Fruit fly (Drosophila melanogaster) whole organism, embryonic: ENCODE data around the gene His3.3A.

Experiments
- CG10654 ChIP-seq: fragments of 200-800 bp; sonication (Bioruptor generic); optimal IDR thresholded peaks from 2 replicates; lab custom pipeline; 2016; ENCODE audit warnings: missing biosample characterization, missing genetic modification characterization
- CG11456 ChIP-seq: fragments of 200-800 bp; sonication (Bioruptor generic); IDR thresholded peaks from 3 replicates; pipeline ENCODE4 v1.3.6; 2022; ENCODE audit warnings: missing biosample characterization, missing genetic modification characterization
- CG12391 ChIP-seq: fragments of 200-800 bp; sonication (Bioruptor generic); optimal IDR thresholded peaks from 3 replicates; lab custom pipeline; 2018; ENCODE audit warnings: missing biosample characterization, mild to moderate bottlenecking, missing genetic modification characterization, moderate library complexity
- CG12659 ChIP-seq: fragments of 200-800 bp; sonication (Bioruptor generic); optimal IDR thresholded peaks from 3 replicates; lab custom pipeline; 2017; ENCODE audit warnings: mild to moderate bottlenecking, missing biosample characterization, missing genetic modification reagents, missing genetic modification characterization
- CG12942 ChIP-seq: fragments of 200-800 bp; sonication (Bioruptor generic); optimal IDR thresholded peaks from 3 replicates; lab custom pipeline; 2016; ENCODE audit warnings: missing biosample characterization, missing genetic modification characterization
- CG13287 ChIP-seq: fragments of 200-800 bp; sonication (Bioruptor generic); IDR thresholded peaks from 2 replicates; pipeline ENCODE4 v1.3.6; 2022; ENCODE audit warnings: missing biosample characterization, missing genetic modification characterization; ENCODE audit not compliant: partially characterized antibody
- CG14667 ChIP-seq: fragments of 200-800 bp; sonication (Bioruptor generic); IDR thresholded peaks from 2 replicates; pipeline ENCODE4 v1.3.6; 2022; ENCODE audit warnings: missing biosample characterization, missing genetic modification characterization
- CG14710 ChIP-seq: fragments of 200-800 bp; sonication (Bioruptor generic); optimal IDR thresholded peaks from 3 replicates; lab custom pipeline; 2019; ENCODE audit warnings: missing biosample characterization, mild to moderate bottlenecking, missing genetic modification characterization, moderate library complexity
- CG17361 ChIP-seq: fragments of 200-800 bp; sonication (Bioruptor generic); IDR thresholded peaks from 3 replicates; pipeline ENCODE4 v1.3.6; 2022; ENCODE audit warnings: missing biosample characterization, missing genetic modification characterization
- CG1832 ChIP-seq: fragments of 200-800 bp; sonication (Bioruptor generic); optimal IDR thresholded peaks from 2 replicates; lab custom pipeline; 2017; ENCODE audit warnings: missing biosample characterization, mild to moderate bottlenecking, missing genetic modification characterization, inconsistent platforms
- CG2116 ChIP-seq: fragments of 200-800 bp; sonication (Bioruptor generic); optimal IDR thresholded peaks from 3 replicates; lab custom pipeline; 2018; ENCODE audit warnings: missing biosample characterization, mild to moderate bottlenecking, missing genetic modification characterization
- CG2120 ChIP-seq: fragments of 200-800 bp; sonication (Bioruptor generic); optimal IDR thresholded peaks from 3 replicates; lab custom pipeline; 2016; ENCODE audit warnings: missing biosample characterization, missing genetic modification characterization
- CG30020 ChIP-seq: fragments of 200-800 bp; optimal IDR thresholded peaks from 2 replicates; lab custom pipeline; 2019; ENCODE audit warnings: missing biosample characterization, mild to moderate bottlenecking, missing genetic modification characterization, moderate library complexity
- CG31388 ChIP-seq: fragments of 200-800 bp; sonication (Bioruptor generic); optimal IDR thresholded peaks from 2 replicates; lab custom pipeline; 2016; ENCODE audit warnings: missing biosample characterization, missing genetic modification characterization
- CG34422 ChIP-seq: fragments of 200-800 bp; sonication (Bioruptor generic); IDR thresholded peaks from 3 replicates; pipeline ENCODE4 v1.3.6; 2022; ENCODE audit warnings: missing biosample characterization, missing genetic modification characterization
- CG4820 ChIP-seq: fragments of 200-800 bp; sonication (Bioruptor generic); optimal IDR thresholded peaks from 3 replicates; lab custom pipeline; 2016; ENCODE audit warnings: missing biosample characterization, missing genetic modification characterization
- CG6854 ChIP-seq: fragments of 200-800 bp; sonication (Bioruptor generic); optimal IDR thresholded peaks from 3 replicates; lab custom pipeline; 2017; ENCODE audit warnings: missing biosample characterization, mild to moderate bottlenecking, missing genetic modification characterization
- CG8281 ChIP-seq: fragments of 200-800 bp; sonication (Bioruptor generic); optimal IDR thresholded peaks from 2 replicates; lab custom pipeline; 2018; ENCODE audit warnings: missing biosample characterization, mild to moderate bottlenecking, missing genetic modification characterization, moderate library complexity
- CG9797 ChIP-seq: fragments of 200-800 bp; sonication (Bioruptor generic); optimal IDR thresholded peaks from 3 replicates; lab custom pipeline; 2018; ENCODE audit warnings: missing biosample characterization, mild to moderate bottlenecking, missing genetic modification characterization
- CG9932 ChIP-seq: fragments of 200-800 bp; sonication (Bioruptor generic); IDR thresholded peaks from 2 replicates; pipeline ENCODE4 v1.3.6; 2022; ENCODE audit warnings: missing biosample characterization, missing genetic modification characterization
- CHES-1-like ChIP-seq: fragments of 200-800 bp; sonication (Bioruptor generic); optimal IDR thresholded peaks from 2 replicates; lab custom pipeline; 2016; ENCODE audit warnings: missing biosample characterization, missing genetic modification characterization
- D ChIP-seq, 2 experiments: fragments of 200-800 bp in 1 of 2; fragments of >200 bp in 1 of 2; sonication (Bioruptor generic) in 1 of 2; optimal IDR thresholded peaks; 2 replicates in 1 of 2; 3 replicates in 1 of 2; lab custom pipeline; 2017; ENCODE audit warnings: mild to moderate bottlenecking in 1 of 2, missing biosample characterization in 1 of 2, missing genetic modification characterization in 1 of 2, missing genetic modification reagents in 1 of 2
- Deaf1 ChIP-seq: fragments of 200-800 bp; optimal IDR thresholded peaks from 3 replicates; lab custom pipeline; 2019; ENCODE audit warnings: missing biosample characterization, mild to moderate bottlenecking, missing genetic modification characterization, moderate library complexity
- Dfd ChIP-seq, 2 experiments: fragments of >200 bp; optimal IDR thresholded peaks; 2 replicates each; lab custom pipeline; 2017; ENCODE audit warnings: missing biosample characterization in 2 of 2, missing genetic modification characterization in 2 of 2
- Dp ChIP-seq: fragments of 200-800 bp; sonication (Bioruptor generic); optimal IDR thresholded peaks from 2 replicates; lab custom pipeline; 2018; ENCODE audit warnings: missing biosample characterization, mild to moderate bottlenecking, missing genetic modification characterization, moderate library complexity
- H15 ChIP-seq: fragments of 200-800 bp; sonication (Bioruptor generic); IDR thresholded peaks from 3 replicates; pipeline ENCODE4 v1.3.6; 2022; ENCODE audit warnings: missing biosample characterization, missing genetic modification characterization
- HLH4C ChIP-seq: fragments of 200-800 bp; sonication (Bioruptor generic); IDR thresholded peaks from 3 replicates; pipeline ENCODE4 v1.3.6; 2022; ENCODE audit warnings: missing biosample characterization, missing genetic modification characterization; ENCODE audit not compliant: partially characterized antibody
- HLHmδ ChIP-seq: fragments of 200-800 bp; sonication (Bioruptor generic); optimal IDR thresholded peaks from 2 replicates; lab custom pipeline; 2018; ENCODE audit warnings: missing biosample characterization, mild to moderate bottlenecking, missing genetic modification characterization, moderate library complexity
- MESR4 ChIP-seq: fragments of 200-800 bp; sonication (Bioruptor generic); optimal IDR thresholded peaks from 2 replicates; lab custom pipeline; 2018; ENCODE audit warnings: missing biosample characterization, mild to moderate bottlenecking, missing genetic modification characterization, moderate library complexity
- Myb ChIP-seq: fragments of 200-800 bp; sonication (Bioruptor generic); optimal IDR thresholded peaks from 2 replicates; lab custom pipeline; 2016; ENCODE audit warnings: missing biosample characterization, missing genetic modification characterization
- Rfx ChIP-seq: fragments of 200-800 bp; sonication (Bioruptor generic); IDR thresholded peaks from 2 replicates; pipeline ENCODE4 v1.3.6; 2022; ENCODE audit warnings: missing biosample characterization, missing genetic modification characterization
- Side ChIP-seq: fragments of 200-800 bp; sonication (Bioruptor generic); optimal IDR thresholded peaks from 2 replicates; lab custom pipeline; 2016; ENCODE audit warnings: missing biosample characterization, missing genetic modification characterization
- Sin3A ChIP-seq: fragments of >200 bp; optimal IDR thresholded peaks from 2 replicates; lab custom pipeline; 2018
- Spps ChIP-seq: fragments of 200-800 bp; sonication (Bioruptor generic); optimal IDR thresholded peaks from 2 replicates; lab custom pipeline; 2018; ENCODE audit warnings: missing biosample characterization, mild to moderate bottlenecking, missing genetic modification characterization
- Xbp1 ChIP-seq: fragments of 200-800 bp; sonication (Bioruptor generic); optimal IDR thresholded peaks from 3 replicates; lab custom pipeline; 2016; ENCODE audit warnings: missing biosample characterization, mild to moderate bottlenecking, missing genetic modification characterization
- ab ChIP-seq: fragments of 200-800 bp; sonication (Bioruptor generic); optimal IDR thresholded peaks from 2 replicates; lab custom pipeline; 2016; ENCODE audit warnings: missing biosample characterization, missing genetic modification characterization
- aop ChIP-seq: fragments of 200-800 bp; sonication (Bioruptor generic); IDR thresholded peaks from 2 replicates; pipeline ENCODE4 v1.3.6; 2022; ENCODE audit warnings: missing biosample characterization, missing genetic modification characterization
- bbx ChIP-seq: fragments of 200-800 bp; sonication (Bioruptor generic); IDR thresholded peaks from 2 replicates; pipeline ENCODE4 v1.3.6; 2022; ENCODE audit warnings: missing biosample characterization, missing genetic modification characterization; ENCODE audit not compliant: partially characterized antibody
- chm ChIP-seq: fragments of 200-800 bp; sonication (Bioruptor generic); IDR thresholded peaks from 2 replicates; pipeline ENCODE4 v1.3.6; 2022; ENCODE audit warnings: missing biosample characterization, missing genetic modification characterization
- dati ChIP-seq: fragments of 200-800 bp; sonication (Bioruptor generic); IDR thresholded peaks from 2 replicates; pipeline ENCODE4 v1.3.6; 2022; ENCODE audit warnings: missing biosample characterization, missing genetic modification characterization
- esg ChIP-seq: fragments of 200-800 bp; sonication (Bioruptor generic); conservative IDR thresholded peaks from 2 replicates; pipeline ENCODE4 v1.3.6; 2022; ENCODE audit warnings: missing biosample characterization, missing genetic modification characterization
- gem ChIP-seq: fragments of 200-800 bp; sonication (Bioruptor generic); optimal IDR thresholded peaks from 2 replicates; lab custom pipeline; 2019; ENCODE audit warnings: missing biosample characterization, mild to moderate bottlenecking, missing genetic modification characterization, moderate library complexity
- grau ChIP-seq: fragments of 200-800 bp; optimal IDR thresholded peaks from 3 replicates; lab custom pipeline; 2019; ENCODE audit warnings: missing biosample characterization, mild to moderate bottlenecking, missing genetic modification characterization, moderate library complexity
- kni ChIP-seq: fragments of 200-800 bp; sonication (Bioruptor generic); optimal IDR thresholded peaks from 3 replicates; lab custom pipeline; 2017; ENCODE audit warnings: mild to moderate bottlenecking, missing biosample characterization, missing genetic modification reagents, missing genetic modification characterization
- luna ChIP-seq: fragments of 200-800 bp; sonication (Bioruptor generic); optimal IDR thresholded peaks from 2 replicates; lab custom pipeline; 2016; ENCODE audit warnings: missing biosample characterization, missing genetic modification characterization
- nerfin-1 ChIP-seq: fragments of 200-800 bp; sonication (Bioruptor generic); optimal IDR thresholded peaks from 3 replicates; lab custom pipeline; 2019; ENCODE audit warnings: missing biosample characterization, mild to moderate bottlenecking, missing genetic modification characterization, moderate library complexity
- sna ChIP-seq: fragments of 200-800 bp; sonication (Bioruptor generic); IDR thresholded peaks from 2 replicates; pipeline ENCODE4 v1.3.6; 2022; ENCODE audit warnings: missing biosample characterization, missing genetic modification characterization; ENCODE audit not compliant: partially characterized antibody
- so ChIP-seq: fragments of 200-800 bp; sonication (Bioruptor generic); IDR thresholded peaks from 3 replicates; pipeline ENCODE4 v1.3.6; 2022; ENCODE audit warnings: missing biosample characterization, missing genetic modification characterization
- ssp ChIP-seq: fragments of 200-800 bp; sonication (Bioruptor generic); IDR thresholded peaks from 2 replicates; pipeline ENCODE4 v1.3.6; 2022; ENCODE audit warnings: missing biosample characterization, missing genetic modification characterization
- stc ChIP-seq: fragments of 200-800 bp; sonication (Bioruptor generic); IDR thresholded peaks from 2 replicates; pipeline ENCODE4 v1.3.6; 2022; ENCODE audit warnings: missing biosample characterization, missing genetic modification characterization
- twi ChIP-seq: fragments of 200-800 bp; optimal IDR thresholded peaks from 2 replicates; lab custom pipeline; 2019; ENCODE audit warnings: missing biosample characterization, mild to moderate bottlenecking, missing genetic modification characterization, moderate library complexity

His3.3A gene

dm6 chr2L:5054953-5055352 lies at the start of gene His3.3A, which contains the start of gene CG14036 (continued):
- peak; percentile 97 for TF ChIP-seq CG9797
- peak; percentile 46 for TF ChIP-seq Sin3A (lab: Kevin White, UChicago)
- TF ChIP-seq twi: no peak
- peak; percentile 74 for TF ChIP-seq ssp
- no peak for TF ChIP-seq CG11456 (GFP tag; lab: Robert Waterston, UW)
- TF ChIP-seq esg (GFP tag; lab: Robert Waterston, UW): no peak
- no peak for TF ChIP-seq luna (GFP tag; lab: Kevin White, UChicago)
- TF ChIP-seq MESR4 (GFP tag; lab: Kevin White, UChicago): peak; percentile 89
- TF ChIP-seq grau: peak; percentile 15
- peak; percentile 74 for TF ChIP-seq HLHmδ (GFP tag; lab: Kevin White, UChicago)
- TF ChIP-seq D (optimal IDR thresholded peaks at IDR 0.05; lab: Kevin White, UChicago): no peak
- TF ChIP-seq D (GFP tag; optimal IDR thresholded peaks at IDR 0.05; lab: Kevin White, UChicago): no peak
- peak; percentile 46 for TF ChIP-seq CG2120 (GFP tag; lab: Kevin White, UChicago)
- TF ChIP-seq dati (GFP tag; lab: Robert Waterston, UW): no peak
- TF ChIP-seq CG14710 (tag; lab: Kevin White, UChicago): peak; percentile 97
- TF ChIP-seq Dfd (GFP tag; optimal IDR thresholded peaks at IDR 0.05; lab: Kevin White, UChicago): no peak
- TF ChIP-seq Deaf1: no peak
- peak; percentile 1 for TF ChIP-seq Spps
- peak; percentile 75; the same call in 2 of the 3 replicates for TF ChIP-seq CG34422
- TF ChIP-seq Xbp1 (GFP tag; lab: Kevin White, UChicago): peak; percentile 18
- TF ChIP-seq CG2116 (GFP tag; lab: Kevin White, UChicago): peak; percentile 90
- peak; percentile 75 for TF ChIP-seq Myb (GFP tag; lab: Kevin White, UChicago)
- TF ChIP-seq bbx (GFP tag; lab: Robert Waterston, UW): peak; percentile 60
- peak; percentile 92 for TF ChIP-seq CG30020 (tag; lab: Kevin White, UChicago)
- peak; percentile 79 for TF ChIP-seq HLH4C (GFP tag; lab: Robert Waterston, UW)
- peak; percentile 35; the same call in 1 of the 2 replicates for TF ChIP-seq CG9932 (GFP tag; lab: Robert Waterston, UW)
- no peak for TF ChIP-seq CG10654
- TF ChIP-seq CG4820 (GFP tag; lab: Kevin White, UChicago): peak; percentile 90
- TF ChIP-seq CG12659 (GFP tag; lab: Kevin White, UChicago): peak; percentile 64
- peak; percentile 53 for TF ChIP-seq CHES-1-like (GFP tag; lab: Kevin White, UChicago)
- TF ChIP-seq CG8281: no peak
- no peak for TF ChIP-seq ab (GFP tag; lab: Kevin White, UChicago)
- peak; percentile 88 for TF ChIP-seq Dp
- no peak for TF ChIP-seq so (GFP tag; lab: Robert Waterston, UW)
- TF ChIP-seq CG17361: peak; percentile 40; the same call in 1 of the 3 replicates
- peak; percentile 42 for TF ChIP-seq CG12391 (tag; lab: Kevin White, UChicago)
- TF ChIP-seq CG14667: no peak
- TF ChIP-seq kni (GFP tag; lab: Kevin White, UChicago): no peak
- TF ChIP-seq aop (GFP tag; lab: Robert Waterston, UW): no peak
- no peak for TF ChIP-seq CG12942
- TF ChIP-seq Side (GFP tag; lab: Kevin White, UChicago): no peak
- TF ChIP-seq CG13287 (GFP tag; lab: Robert Waterston, UW): peak; percentile 81
- no peak for TF ChIP-seq CG31388 (GFP tag; lab: Kevin White, UChicago)
- peak; percentile 27; the same call in 1 of the 2 replicates for TF ChIP-seq chm (GFP tag; lab: Robert Waterston, UW)
- TF ChIP-seq CG1832 (GFP tag; lab: Kevin White, UChicago): no peak
- no peak for TF ChIP-seq H15 (GFP tag; lab: Robert Waterston, UW)
- TF ChIP-seq stc (GFP tag; lab: Robert Waterston, UW): no peak
- TF ChIP-seq nerfin-1: peak; percentile 20
- TF ChIP-seq sna (GFP tag; lab: Robert Waterston, UW): peak; percentile 66
- TF ChIP-seq gem: peak; percentile 5
- TF ChIP-seq Rfx (GFP tag; lab: Robert Waterston, UW): peak; percentile 42
- TF ChIP-seq CG6854 (GFP tag; lab: Kevin White, UChicago): no peak
